Worm (Caenorhabditis elegans) whole organism, early embryonic: Measurements from ENCODE around the gene spon-1.

Source experiments
- F13C5.2 ChIP-seq: sonication (generic microtip); optimal IDR thresholded peaks from 2 replicates; lab custom pipeline; 2017; ENCODE audit warnings: mild to moderate bottlenecking, missing genetic modification characterization, inconsistent platforms, missing compliant biosample characterization
- ama-1 ChIP-seq: fragments of 150-350 bp; optimal IDR thresholded peaks from 2 replicates; lab custom pipeline; 2014

DNA sequence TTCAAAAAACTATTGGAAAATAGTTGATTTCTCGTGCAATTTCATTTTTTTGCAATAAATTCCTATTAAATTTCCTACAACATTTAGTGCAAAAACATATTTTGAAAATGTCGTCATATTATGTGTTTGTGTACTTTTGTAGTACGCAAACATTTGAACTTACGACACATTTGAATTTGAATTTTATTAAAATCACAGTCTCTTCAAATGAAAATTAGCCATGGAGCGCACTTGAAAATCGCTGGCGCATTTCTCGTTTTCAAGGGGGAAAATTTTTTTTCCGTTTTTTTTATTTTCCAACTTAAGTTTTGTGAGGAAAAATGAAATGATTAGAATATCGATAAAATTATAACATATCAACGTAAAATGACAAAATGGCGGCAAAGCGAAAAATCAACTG, 31.2 kb downstream of the spon-1 start:
- TF ChIP-seq ama-1 (lab: Kevin White, UChicago) = no peak
- TF ChIP-seq F13C5.2 (tag; lab: Kevin White, UChicago) = no peak
